3 worm cellular contexts compared by ENCODE assay signal in genomic region chrV:13757349-13757748, ce11.
TF ChIP-seq lines count a peak whose summit lies in the region.

No protein-coding gene starts in this region.

TF ChIP-seq in whole organism, L1 larva, 84 proteins besides CTCF, POLR2A, EP300 and RAD21 (continued from another document):
- peak; percentile 25 to 29 for TF ChIP-seq efl-1 (optimal IDR thresholded peaks at IDR 0.05; lab: Kevin White, UChicago)
- peak in 1 of 2 experiments; percentile 46 for TF ChIP-seq efl-1 (GFP tag; optimal IDR thresholded peaks at IDR 0.05 in 1 of 2; lab: Kevin White, UChicago)
- TF ChIP-seq fkh-8 (tag; optimal IDR thresholded peaks at IDR 0.05; lab: Kevin White, UChicago), result peak; percentile 80
- TF ChIP-seq lin-35 (GFP tag; optimal IDR thresholded peaks at IDR 0.05; lab: Kevin White, UChicago), result peak in 1 of 2 experiments; percentile 48
- no peak for TF ChIP-seq mef-2 (tag; optimal IDR thresholded peaks at IDR 0.05; lab: Kevin White, UChicago)

TF ChIP-seq in whole organism, L2 larva, 48 proteins besides CTCF, POLR2A, EP300 and RAD21 (continued from another document):
- TF ChIP-seq lin-39 (tag; optimal IDR thresholded peaks at IDR 0.05; lab: Kevin White, UChicago), result no peak
- TF ChIP-seq lin-11 (tag; optimal IDR thresholded peaks at IDR 0.05; lab: Kevin White, UChicago), result no peak
- TF ChIP-seq skn-1 (tag; optimal IDR thresholded peaks at IDR 0.05; lab: Kevin White, UChicago), result peak; percentile 37
- TF ChIP-seq lsy-2 (tag; optimal IDR thresholded peaks at IDR 0.05; lab: Kevin White, UChicago), result peak in 1 of 2 experiments; percentile 60
- TF ChIP-seq mdl-1 (tag; optimal IDR thresholded peaks at IDR 0.05; lab: Kevin White, UChicago), result no peak
- TF ChIP-seq egl-27 (tag; optimal IDR thresholded peaks at IDR 0.05; lab: Kevin White, UChicago), result no peak
- peak; percentile 25 for TF ChIP-seq lin-13 (GFP tag; optimal IDR thresholded peaks at IDR 0.05; lab: Kevin White, UChicago)

TF ChIP-seq in whole organism, L4 larva, 104 proteins besides CTCF, POLR2A, EP300 and RAD21 (continued from another document):
- TF ChIP-seq dpl-1 (GFP tag; optimal IDR thresholded peaks at IDR 0.05; lab: Kevin White, UChicago), result peak; percentile 7
- TF ChIP-seq Y75B8A.6 (GFP tag; IDR thresholded peaks at IDR 0.05; lab: Robert Waterston, UW), result no peak
- no peak for TF ChIP-seq pha-4 (GFP tag; IDR thresholded peaks at IDR 0.05; lab: Robert Waterston, UW)
- TF ChIP-seq pha-4 (tag; optimal IDR thresholded peaks at IDR 0.05; lab: Kevin White, UChicago), result no peak
- no peak for TF ChIP-seq arid-1 (GFP tag; conservative IDR thresholded peaks at IDR 0.05; lab: Robert Waterston, UW)
- TF ChIP-seq Y48G9A.11 (GFP tag; IDR thresholded peaks at IDR 0.05; lab: Robert Waterston, UW), result no peak
- TF ChIP-seq nhr-6 (tag; optimal IDR thresholded peaks at IDR 0.05; lab: Kevin White, UChicago), result peak; percentile 62
- no peak for TF ChIP-seq attf-4 (tag; optimal IDR thresholded peaks at IDR 0.05; lab: Kevin White, UChicago)
- 0 out of 2 replicates have a peak, but pooled peaks have one; percentile 7 for TF ChIP-seq dmd-6 (GFP tag; IDR thresholded peaks at IDR 0.05; lab: Robert Waterston, UW)
- TF ChIP-seq ztf-7 (tag; optimal IDR thresholded peaks at IDR 0.05; lab: Kevin White, UChicago), result no peak
- peak; percentile 46 for TF ChIP-seq rbr-2 (tag; optimal IDR thresholded peaks at IDR 0.05; lab: Kevin White, UChicago)
- peak; percentile 35 for TF ChIP-seq hlh-30 (tag; optimal IDR thresholded peaks at IDR 0.05; lab: Kevin White, UChicago; ENCODE audit: insufficient read depth)
- TF ChIP-seq lin-15B (tag; optimal IDR thresholded peaks at IDR 0.05; lab: Kevin White, UChicago), result no peak
- TF ChIP-seq ztf-11 (tag; optimal IDR thresholded peaks at IDR 0.05; lab: Kevin White, UChicago), result no peak
- TF ChIP-seq ceh-62 (tag; optimal IDR thresholded peaks at IDR 0.05; lab: Kevin White, UChicago), result no peak
- 0 out of 2 replicates have a peak, but pooled peaks have one; percentile 27 for TF ChIP-seq hmg-1.1 (GFP tag; IDR thresholded peaks at IDR 0.05; lab: Robert Waterston, UW)
- no peak for TF ChIP-seq sdz-12 (GFP tag; optimal IDR thresholded peaks at IDR 0.05; lab: Kevin White, UChicago)
- TF ChIP-seq lsy-2 (tag; optimal IDR thresholded peaks at IDR 0.05; lab: Kevin White, UChicago), result peak in 1 of 2 experiments; percentile 69
- no peak for TF ChIP-seq lin-13 (GFP tag; optimal IDR thresholded peaks at IDR 0.05; lab: Kevin White, UChicago)
- no peak for TF ChIP-seq mxl-3 (GFP tag; optimal IDR thresholded peaks at IDR 0.05; lab: Kevin White, UChicago)
- no peak for TF ChIP-seq gei-8 (GFP tag; optimal IDR thresholded peaks at IDR 0.05; lab: Kevin White, UChicago)
- TF ChIP-seq madf-5 (GFP tag; IDR thresholded peaks at IDR 0.05; lab: Robert Waterston, UW), result no peak
TF ChIP-seq in whole organism, L4 larva: peak in this region for 11.
